Fruit fly (Drosophila melanogaster): ENCODE measurements around the gene Jhbp16.

Jhbp16 gene

dm6 chr3R:21630979-21631499 is 33.1 kb upstream of the Jhbp16 start:
- TF ChIP-seq CG17801 (GFP tag; optimal IDR thresholded peaks at IDR 0.05; ENCODE audit: partially characterized antibody), result no peak

- TF ChIP-seq CG17801 (GFP tag; optimal IDR thresholded peaks at IDR 0.05; ENCODE audit: partially characterized antibody), result peak; percentile 51
These were observed 32.3 kb upstream of the Jhbp16 start for dm6 chr3R:21631757-21632473.

- no peak for TF ChIP-seq CG17801 (GFP tag; optimal IDR thresholded peaks at IDR 0.05; ENCODE audit: partially characterized antibody)
These were observed 31.6 kb upstream of the Jhbp16 start for dm6 chr3R:21632582-21632929.

- TF ChIP-seq CG17801 (GFP tag; optimal IDR thresholded peaks at IDR 0.05; ENCODE audit: partially characterized antibody), result peak; percentile 96
These were observed 31.0 kb upstream of the Jhbp16 start for dm6 chr3R:21632930-21633780.

- no peak for TF ChIP-seq CG17801 (GFP tag; optimal IDR thresholded peaks at IDR 0.05; ENCODE audit: partially characterized antibody)
These were observed 30.4 kb upstream of the Jhbp16 start for dm6 chr3R:21633781-21634102.

dm6 chr3R:21634644-21635043 is 29.5 kb upstream of the Jhbp16 start:
- no peak for TF ChIP-seq CG17801 (GFP tag; optimal IDR thresholded peaks at IDR 0.05; ENCODE audit: partially characterized antibody)

- no peak for TF ChIP-seq CG17801 (GFP tag; optimal IDR thresholded peaks at IDR 0.05; ENCODE audit: partially characterized antibody)
These were observed 29.0 kb upstream of the Jhbp16 start for dm6 chr3R:21635181-21635580.

dm6 chr3R:21635975-21636678 is 28.1 kb upstream of the Jhbp16 start:
- no peak for TF ChIP-seq CG17801 (GFP tag; optimal IDR thresholded peaks at IDR 0.05; ENCODE audit: partially characterized antibody)

- TF ChIP-seq CG17801 (GFP tag; optimal IDR thresholded peaks at IDR 0.05; ENCODE audit: partially characterized antibody), result no peak
These were observed 27.2 kb upstream of the Jhbp16 start for dm6 chr3R:21636867-21637481.

dm6 chr3R:21638437-21638836 is 25.8 kb upstream of the Jhbp16 start:
- no peak for TF ChIP-seq CG17801 (GFP tag; optimal IDR thresholded peaks at IDR 0.05; ENCODE audit: partially characterized antibody)

dm6 chr3R:21640337-21640994 is 23.7 kb upstream of the Jhbp16 start:
- no peak for TF ChIP-seq CG17801 (GFP tag; optimal IDR thresholded peaks at IDR 0.05; ENCODE audit: partially characterized antibody)

dm6 chr3R:21641517-21642137 is 22.6 kb upstream of the Jhbp16 start:
- no peak for TF ChIP-seq CG17801 (GFP tag; optimal IDR thresholded peaks at IDR 0.05; ENCODE audit: partially characterized antibody)

dm6 chr3R:21642301-21642700 is 21.9 kb upstream of the Jhbp16 start:
- TF ChIP-seq CG17801 (GFP tag; optimal IDR thresholded peaks at IDR 0.05; ENCODE audit: partially characterized antibody), result no peak

- no peak for TF ChIP-seq CG17801 (GFP tag; optimal IDR thresholded peaks at IDR 0.05; ENCODE audit: partially characterized antibody)
These were observed 21.0 kb upstream of the Jhbp16 start for dm6 chr3R:21643197-21643596.

Measured in ovary, adult (tissue).